Worm (Caenorhabditis elegans) whole organism, early embryonic: ENCODE measurements around the gene bra-1.

Experiments
- B0310.2 ChIP-seq: sonication (generic microtip); optimal IDR thresholded peaks from 2 replicates; lab custom pipeline; 2016; ENCODE audit warnings: mild to moderate bottlenecking, missing genetic modification characterization, missing compliant biosample characterization
- F13C5.2 ChIP-seq: sonication (generic microtip); optimal IDR thresholded peaks from 2 replicates; lab custom pipeline; 2017; ENCODE audit warnings: mild to moderate bottlenecking, missing genetic modification characterization, inconsistent platforms, missing compliant biosample characterization
- aly-1 ChIP-seq: sonication (generic microtip); optimal IDR thresholded peaks from 2 replicates; lab custom pipeline; 2016; ENCODE audit warnings: missing genetic modification characterization, missing compliant biosample characterization
- ama-1 ChIP-seq: fragments of 150-350 bp; optimal IDR thresholded peaks from 2 replicates; lab custom pipeline; 2014
- ceh-13 ChIP-seq: fragments of 200-800 bp; sonication (Bioruptor generic); optimal IDR thresholded peaks from 2 replicates; lab custom pipeline; 2018; ENCODE audit warnings: mild to moderate bottlenecking, missing genetic modification characterization, missing compliant biosample characterization
- ceh-36 ChIP-seq: sonication (generic microtip); optimal IDR thresholded peaks from 2 replicates; lab custom pipeline; 2016; ENCODE audit warnings: missing genetic modification characterization, inconsistent platforms, missing compliant biosample characterization
- ets-7 ChIP-seq: sonication (generic microtip); optimal IDR thresholded peaks from 2 replicates; lab custom pipeline; 2016; ENCODE audit warnings: missing genotype, missing genetic modification characterization, missing compliant biosample characterization
- flt-1 ChIP-seq: fragments of 200-800 bp; sonication (Bioruptor generic); IDR thresholded peaks from 2 replicates; pipeline ENCODE4 v1.3.6; 2022; ENCODE audit warnings: missing genetic modification characterization, missing compliant biosample characterization
- hmbx-1 ChIP-seq: sonication (generic microtip); optimal IDR thresholded peaks from 2 replicates; lab custom pipeline; 2016; ENCODE audit warnings: mild to moderate bottlenecking, missing genetic modification characterization, missing compliant biosample characterization
- hmg-4 ChIP-seq: fragments of 200-800 bp; sonication (Bioruptor generic); optimal IDR thresholded peaks from 2 replicates; lab custom pipeline; 2018; ENCODE audit warnings: mild to moderate bottlenecking, missing genetic modification characterization, missing compliant biosample characterization
- hnd-1 ChIP-seq: sonication (generic microtip); optimal IDR thresholded peaks from 2 replicates; lab custom pipeline; 2016; ENCODE audit warnings: missing genetic modification characterization, missing compliant biosample characterization
- pes-1 ChIP-seq: fragments of 200-800 bp; sonication (Bioruptor generic); IDR thresholded peaks from 2 replicates; pipeline ENCODE4 v1.3.6; 2022; ENCODE audit warnings: missing genetic modification reagents, missing genetic modification characterization, missing compliant biosample characterization
- scrt-1 ChIP-seq: fragments of 200-800 bp; sonication (Bioruptor generic); IDR thresholded peaks from 2 replicates; pipeline ENCODE4 v1.3.6; 2022; ENCODE audit warnings: missing genetic modification characterization, missing compliant biosample characterization
- sea-1 ChIP-seq: fragments of 200-800 bp; sonication (Bioruptor generic); conservative IDR thresholded peaks from 2 replicates; pipeline ENCODE4 v1.3.6; 2022; ENCODE audit warnings: missing genetic modification characterization, missing compliant biosample characterization
- tbx-11 ChIP-seq: fragments of 200-800 bp; sonication (Bioruptor generic); IDR thresholded peaks from 2 replicates; pipeline ENCODE4 v1.3.6; 2022; ENCODE audit warnings: missing genetic modification characterization, missing compliant biosample characterization
- tbx-37 ChIP-seq: fragments of 200-800 bp; sonication (Bioruptor generic); conservative IDR thresholded peaks from 2 replicates; pipeline ENCODE4 v1.3.6; 2022; ENCODE audit warnings: missing genetic modification reagents, missing genetic modification characterization, missing compliant biosample characterization
- tra-4 ChIP-seq: sonication (generic microtip); optimal IDR thresholded peaks from 2 replicates; lab custom pipeline; 2017; ENCODE audit warnings: missing genetic modification characterization, missing compliant biosample characterization

Gene bra-1

ce11 chrX:13605854-13606253 lies 7.6 kb downstream of the bra-1 start:
- no peak for TF ChIP-seq sea-1 (GFP tag; lab: Robert Waterston, UW)
- TF ChIP-seq aly-1 (tag; lab: Kevin White, UChicago), result no peak
- no peak for TF ChIP-seq tbx-37 (GFP tag; lab: Robert Waterston, UW)
- TF ChIP-seq B0310.2, result no peak
- no peak for TF ChIP-seq scrt-1 (GFP tag; lab: Robert Waterston, UW)
- TF ChIP-seq ceh-13, result no peak
- no peak for TF ChIP-seq ets-7
- TF ChIP-seq flt-1 (GFP tag; lab: Robert Waterston, UW), result no peak
- TF ChIP-seq pes-1, result no peak
- TF ChIP-seq ceh-36 (tag; lab: Kevin White, UChicago), result no peak
- TF ChIP-seq hnd-1 (tag; lab: Kevin White, UChicago), result no peak
- no peak for TF ChIP-seq hmg-4 (GFP tag; lab: Kevin White, UChicago)

- TF ChIP-seq F13C5.2 (tag; lab: Kevin White, UChicago) (no peak), scrt-1 (GFP tag; lab: Robert Waterston, UW) (no peak), tra-4 (tag; lab: Kevin White, UChicago) (no peak), hnd-1 (tag; lab: Kevin White, UChicago) (no peak), pes-1 (no peak), hmbx-1 (tag; lab: Kevin White, UChicago) (no peak)
These were observed 11.8 kb downstream of the bra-1 start for ce11 chrX:13610040-13610439.

- TF ChIP-seq hnd-1 (tag; lab: Kevin White, UChicago) (no peak), tbx-37 (GFP tag; lab: Robert Waterston, UW) (no peak), aly-1 (tag; lab: Kevin White, UChicago) (no peak), ceh-13 (no peak), tbx-11 (GFP tag; lab: Robert Waterston, UW) (no peak), hmbx-1 (tag; lab: Kevin White, UChicago) (no peak), sea-1 (GFP tag; lab: Robert Waterston, UW) (no peak)
These were observed 16.9 kb downstream of the bra-1 start for ce11 chrX:13615181-13615580.

- TF ChIP-seq sea-1 (GFP tag; lab: Robert Waterston, UW) (no peak), tbx-37 (GFP tag; lab: Robert Waterston, UW) (no peak), aly-1 (tag; lab: Kevin White, UChicago) (no peak), hmg-4 (GFP tag; lab: Kevin White, UChicago) (no peak), ets-7 (no peak), B0310.2 (no peak), hnd-1 (tag; lab: Kevin White, UChicago) (no peak), scrt-1 (GFP tag; lab: Robert Waterston, UW) (no peak), ama-1 (lab: Kevin White, UChicago) (no peak), ceh-13 (no peak), tbx-11 (GFP tag; lab: Robert Waterston, UW) (no peak), tra-4 (tag; lab: Kevin White, UChicago) (no peak), pes-1 (no peak), flt-1 (GFP tag; lab: Robert Waterston, UW) (no peak), hmbx-1 (tag; lab: Kevin White, UChicago) (no peak), ceh-36 (tag; lab: Kevin White, UChicago) (no peak)
These were observed 20.3 kb downstream of the bra-1 start, which contains the start of gene nlp-53 for ce11 chrX:13618574-13618973. nlp-53 (plus strand) TSS chrX:13618874.

- TF ChIP-seq tbx-37 (GFP tag; lab: Robert Waterston, UW), result no peak
- no peak for TF ChIP-seq scrt-1 (GFP tag; lab: Robert Waterston, UW)
- no peak for TF ChIP-seq aly-1 (tag; lab: Kevin White, UChicago)
These were observed 23.4 kb downstream of the bra-1 start, which contains the start of gene Y12A6A.1 for ce11 chrX:13621628-13622027. Y12A6A.1 (minus strand) TSS chrX:13621728.

- TF ChIP-seq tra-4 (tag; lab: Kevin White, UChicago), result no peak
- TF ChIP-seq aly-1 (tag; lab: Kevin White, UChicago), result no peak
- TF ChIP-seq B0310.2, result no peak
- TF ChIP-seq tbx-11 (GFP tag; lab: Robert Waterston, UW), result no peak
- TF ChIP-seq hmg-4 (GFP tag; lab: Kevin White, UChicago), result no peak
- no peak for TF ChIP-seq ceh-13
- TF ChIP-seq F13C5.2 (tag; lab: Kevin White, UChicago), result no peak
- no peak for TF ChIP-seq ets-7
- no peak for TF ChIP-seq ceh-36 (tag; lab: Kevin White, UChicago)
- no peak for TF ChIP-seq hnd-1 (tag; lab: Kevin White, UChicago)
These were observed 32.9 kb downstream of the bra-1 start, which contains the start of gene nlg-1 for ce11 chrX:13631122-13631672. nlg-1 (minus strand) TSS chrX:13631172.

ce11 chrX:13632245-13632644 lies 34.0 kb downstream of the bra-1 start:
- no peak for TF ChIP-seq hmbx-1 (tag; lab: Kevin White, UChicago)
- no peak for TF ChIP-seq hmg-4 (GFP tag; lab: Kevin White, UChicago)
- TF ChIP-seq sea-1 (GFP tag; lab: Robert Waterston, UW), result no peak
- TF ChIP-seq aly-1 (tag; lab: Kevin White, UChicago), result no peak
- TF ChIP-seq hnd-1 (tag; lab: Kevin White, UChicago), result no peak
- no peak for TF ChIP-seq pes-1
- TF ChIP-seq ceh-36 (tag; lab: Kevin White, UChicago), result no peak

- TF ChIP-seq ama-1 (lab: Kevin White, UChicago), result no peak
- no peak for TF ChIP-seq F13C5.2 (tag; lab: Kevin White, UChicago)
- no peak for TF ChIP-seq tbx-11 (GFP tag; lab: Robert Waterston, UW)
- no peak for TF ChIP-seq scrt-1 (GFP tag; lab: Robert Waterston, UW)
- TF ChIP-seq flt-1 (GFP tag; lab: Robert Waterston, UW), result no peak
- no peak for TF ChIP-seq pes-1
- no peak for TF ChIP-seq hmg-4 (GFP tag; lab: Kevin White, UChicago)
- TF ChIP-seq aly-1 (tag; lab: Kevin White, UChicago), result no peak
- TF ChIP-seq ceh-36 (tag; lab: Kevin White, UChicago), result no peak
- TF ChIP-seq hmbx-1 (tag; lab: Kevin White, UChicago), result no peak
- TF ChIP-seq hnd-1 (tag; lab: Kevin White, UChicago), result no peak
These were observed 34.8 kb downstream of the bra-1 start for ce11 chrX:13633032-13633431.
